Worm (Caenorhabditis elegans) whole organism, young adult: Measurements from ENCODE around the gene gap-1.

Source experiments
- B0019.2 ChIP-seq: fragments of 200-800 bp; sonication (Bioruptor generic); conservative IDR thresholded peaks from 2 replicates; pipeline ENCODE4 v1.3.6; 2022; ENCODE audit warnings: missing genetic modification reagents, missing genetic modification characterization, missing compliant biosample characterization
- B0336.3 ChIP-seq: fragments of 200-800 bp; sonication (Bioruptor generic); IDR thresholded peaks from 2 replicates; pipeline ENCODE4 v1.3.6; 2022; ENCODE audit warnings: missing genetic modification characterization, missing compliant biosample characterization
- D2030.7 ChIP-seq: fragments of 200-800 bp; sonication (Bioruptor generic); IDR thresholded peaks from 2 replicates; pipeline ENCODE4 v1.3.6; 2022; ENCODE audit warnings: missing genetic modification reagents, missing genetic modification characterization, missing compliant biosample characterization
- F23B12.7 ChIP-seq: sonication (generic microtip); optimal IDR thresholded peaks from 2 replicates; lab custom pipeline; 2017; ENCODE audit warnings: missing genetic modification characterization, mild to moderate bottlenecking, missing compliant biosample characterization, antibody characterized with exemption, moderate library complexity; ENCODE audit not compliant: insufficient read depth
- F49E8.2 ChIP-seq: sonication (generic microtip); optimal IDR thresholded peaks from 3 replicates; lab custom pipeline; 2017; ENCODE audit warnings: missing genetic modification characterization, mild to moderate bottlenecking, missing compliant biosample characterization, antibody characterized with exemption, moderate library complexity; ENCODE audit not compliant: insufficient read depth
- F52B5.7 ChIP-seq: sonication (generic microtip); optimal IDR thresholded peaks from 2 replicates; lab custom pipeline; 2016; ENCODE audit warnings: mild to moderate bottlenecking, missing genetic modification characterization, missing compliant biosample characterization
- F55B11.4 ChIP-seq: sonication (generic microtip); optimal IDR thresholded peaks from 2 replicates; lab custom pipeline; 2016; ENCODE audit warnings: missing compliant biosample characterization, missing genetic modification characterization, borderline replicate concordance; ENCODE audit not compliant: insufficient read depth
- F57C9.4 ChIP-seq: sonication (generic microtip); optimal IDR thresholded peaks from 2 replicates; lab custom pipeline; 2017; ENCODE audit warnings: mild to moderate bottlenecking, missing genetic modification characterization, missing compliant biosample characterization
- T07F8.4 ChIP-seq: sonication (generic microtip); optimal IDR thresholded peaks from 2 replicates; lab custom pipeline; 2016; ENCODE audit warnings: mild to moderate bottlenecking, missing genetic modification characterization, moderate library complexity, missing compliant biosample characterization
- Y95B8A.8 ChIP-seq: fragments of 200-800 bp; sonication (Bioruptor generic); IDR thresholded peaks from 2 replicates; pipeline ENCODE4 v1.3.6; 2022; ENCODE audit warnings: missing genetic modification reagents, missing genetic modification characterization, missing compliant biosample characterization
- bed-2 ChIP-seq: fragments of 200-800 bp; sonication (Bioruptor generic); IDR thresholded peaks from 2 replicates; pipeline ENCODE4 v1.3.6; 2022; ENCODE audit warnings: missing genetic modification reagents, missing genetic modification characterization, missing compliant biosample characterization
- ceh-27 ChIP-seq: fragments of 200-800 bp; sonication (Bioruptor generic); optimal IDR thresholded peaks from 2 replicates; lab custom pipeline; 2018; ENCODE audit warnings: mild to moderate bottlenecking, missing genetic modification characterization, moderate library complexity, missing compliant biosample characterization
- ceh-40 ChIP-seq: fragments of 200-800 bp; sonication (Bioruptor generic); IDR thresholded peaks from 2 replicates; pipeline ENCODE4 v1.3.6; 2022; ENCODE audit warnings: missing genetic modification characterization, missing compliant biosample characterization
- die-1 ChIP-seq: sonication (generic microtip); optimal IDR thresholded peaks from 2 replicates; lab custom pipeline; 2016; ENCODE audit warnings: missing genotype, mild to moderate bottlenecking, missing genetic modification characterization, missing compliant biosample characterization
- dpff-1 ChIP-seq: sonication (generic microtip); optimal IDR thresholded peaks from 2 replicates; lab custom pipeline; 2017; ENCODE audit warnings: mild to moderate bottlenecking, missing genetic modification characterization, missing compliant biosample characterization
- efl-1 ChIP-seq: fragments of 150-350 bp; optimal IDR thresholded peaks from 2 replicates; lab custom pipeline; 2014; ENCODE audit warnings: missing biosample characterization, missing genetic modification reagents, missing genetic modification characterization
- egl-44 ChIP-seq: fragments of 200-800 bp; sonication (Bioruptor generic); IDR thresholded peaks from 2 replicates; pipeline ENCODE4 v1.3.6; 2022; ENCODE audit warnings: missing genetic modification reagents, missing genetic modification characterization, missing compliant biosample characterization
- egrh-3 ChIP-seq: fragments of 200-800 bp; sonication (Bioruptor generic); IDR thresholded peaks from 2 replicates; pipeline ENCODE4 v1.3.6; 2022; ENCODE audit warnings: missing genetic modification reagents, missing genetic modification characterization, missing compliant biosample characterization
- ekl-4 ChIP-seq: fragments of 200-800 bp; sonication (Bioruptor generic); IDR thresholded peaks from 2 replicates; pipeline ENCODE4 v1.3.6; 2022; ENCODE audit warnings: missing genetic modification reagents, missing genetic modification characterization, missing compliant biosample characterization
- ets-4 ChIP-seq: fragments of 200-800 bp; sonication (Bioruptor generic); optimal IDR thresholded peaks from 2 replicates; lab custom pipeline; 2018; ENCODE audit warnings: mild to moderate bottlenecking, missing genetic modification characterization, missing compliant biosample characterization
- fkh-3 ChIP-seq: sonication (generic microtip); optimal IDR thresholded peaks from 2 replicates; lab custom pipeline; 2016; ENCODE audit warnings: mild to moderate bottlenecking, missing genetic modification characterization, missing compliant biosample characterization
- hrde-1 ChIP-seq: sonication (generic microtip); optimal IDR thresholded peaks from 2 replicates; lab custom pipeline; 2016; ENCODE audit warnings: missing genetic modification characterization, mild to moderate bottlenecking, missing compliant biosample characterization, moderate library complexity, missing genotype, missing genetic modification reagents, borderline replicate concordance
- let-607 ChIP-seq, 2 experiments: fragments of 200-800 bp in 1 of 2; sonication (Bioruptor generic) in 1 of 2; sonication (generic microtip) in 1 of 2; optimal IDR thresholded peaks; 2 replicates each; lab custom pipeline; 2016 to 2018; ENCODE audit warnings: mild to moderate bottlenecking in 2 of 2, missing compliant biosample characterization in 2 of 2, missing genetic modification characterization in 2 of 2, moderate library complexity in 2 of 2, missing genotype in 1 of 2
- lsl-1 ChIP-seq: fragments of 200-800 bp; sonication (Bioruptor generic); optimal IDR thresholded peaks from 2 replicates; lab custom pipeline; 2018; ENCODE audit warnings: mild to moderate bottlenecking, missing genetic modification characterization, moderate library complexity, missing compliant biosample characterization
- madf-10 ChIP-seq: sonication (generic microtip); optimal IDR thresholded peaks from 2 replicates; lab custom pipeline; 2016; ENCODE audit warnings: mild to moderate bottlenecking, missing genetic modification characterization, missing compliant biosample characterization
- mel-28 ChIP-seq: sonication (generic microtip); optimal IDR thresholded peaks from 2 replicates; lab custom pipeline; 2016; ENCODE audit warnings: borderline replicate concordance, mild to moderate bottlenecking, missing genetic modification characterization, missing compliant biosample characterization
- mxl-1 ChIP-seq: sonication (generic microtip); optimal IDR thresholded peaks from 2 replicates; lab custom pipeline; 2016; ENCODE audit warnings: missing genetic modification characterization, missing compliant biosample characterization
- nfyb-1 ChIP-seq: fragments of 200-800 bp; sonication (Bioruptor generic); IDR thresholded peaks from 2 replicates; pipeline ENCODE4 v1.3.6; 2022; ENCODE audit warnings: missing genetic modification reagents, missing genetic modification characterization, missing compliant biosample characterization
- nhr-27 ChIP-seq: fragments of 200-800 bp; sonication (Bioruptor generic); optimal IDR thresholded peaks from 2 replicates; lab custom pipeline; 2018; ENCODE audit warnings: mild to moderate bottlenecking, missing genetic modification characterization, moderate library complexity, missing compliant biosample characterization
- nhr-80 ChIP-seq: sonication (generic microtip); optimal IDR thresholded peaks from 2 replicates; lab custom pipeline; 2016; ENCODE audit warnings: missing genetic modification characterization, missing compliant biosample characterization
- rcor-1 ChIP-seq: fragments of 200-800 bp; sonication (Bioruptor generic); IDR thresholded peaks from 2 replicates; pipeline ENCODE4 v1.3.6; 2022; ENCODE audit warnings: missing genetic modification reagents, missing genetic modification characterization, missing compliant biosample characterization
- sdz-38 ChIP-seq: sonication (generic microtip); optimal IDR thresholded peaks from 2 replicates; lab custom pipeline; 2016; ENCODE audit warnings: missing genotype, missing genetic modification characterization, missing compliant biosample characterization
- sea-2 ChIP-seq: fragments of 200-800 bp; sonication (Bioruptor generic); IDR thresholded peaks from 2 replicates; pipeline ENCODE4 v1.3.6; 2022; ENCODE audit warnings: missing genetic modification characterization, missing compliant biosample characterization
- snpc-3.4 ChIP-seq: sonication (generic microtip); optimal IDR thresholded peaks from 2 replicates; lab custom pipeline; 2017; ENCODE audit warnings: missing genetic modification characterization, mild to moderate bottlenecking, missing compliant biosample characterization, antibody characterized with exemption, moderate library complexity, missing genotype, missing genetic modification reagents
- snpc-4 ChIP-seq, 5 experiments: fragments of 150-350 bp in 1 of 5; sonication (generic microtip) in 4 of 5; optimal IDR thresholded peaks; 2 replicates each; lab custom pipeline; 2014 to 2018; ENCODE audit warnings: missing genetic modification characterization in 5 of 5, missing biosample characterization in 3 of 5, antibody characterized with exemption in 2 of 5, mild to moderate bottlenecking in 2 of 5, missing compliant biosample characterization in 2 of 5, missing genotype in 2 of 5, moderate library complexity in 2 of 5, missing genetic modification reagents in 1 of 5
- zfh-2 ChIP-seq: fragments of 200-800 bp; sonication (Bioruptor generic); conservative IDR thresholded peaks from 2 replicates; pipeline ENCODE4 v1.3.6; 2022; ENCODE audit warnings: missing genetic modification reagents, missing genetic modification characterization, missing compliant biosample characterization
- ztf-18 ChIP-seq: sonication (generic microtip); optimal IDR thresholded peaks from 2 replicates; lab custom pipeline; 2016; ENCODE audit warnings: missing genotype, mild to moderate bottlenecking, missing genetic modification characterization, missing compliant biosample characterization
- ztf-6 ChIP-seq: fragments of 200-800 bp; sonication (Bioruptor generic); IDR thresholded peaks from 2 replicates; pipeline ENCODE4 v1.3.6; 2022; ENCODE audit warnings: missing genetic modification reagents, missing genetic modification characterization, missing compliant biosample characterization

gap-1 gene

DNA sequence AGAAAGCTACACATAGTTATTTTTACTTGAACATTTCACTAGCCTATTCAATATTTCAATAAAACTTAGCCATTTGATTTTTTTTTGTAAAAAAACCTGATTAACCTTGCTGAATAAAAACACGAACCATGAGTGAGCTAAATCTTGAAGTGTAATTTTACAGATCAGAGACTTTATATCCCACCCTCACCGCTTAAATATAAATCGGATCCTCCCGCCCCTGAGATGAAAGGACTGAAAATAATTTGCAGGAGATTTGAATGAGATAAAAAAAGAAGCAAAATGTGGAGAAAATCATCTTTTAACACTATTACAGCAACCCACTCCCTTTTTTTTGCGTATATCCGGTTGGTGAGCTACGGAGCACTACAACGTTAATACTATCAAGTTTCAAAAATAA lies 42.3 kb upstream of the gap-1 start, which contains the start of gene npax-2 (continued):
- TF ChIP-seq sdz-38 (tag; lab: Kevin White, UChicago) (no peak), Y95B8A.8 (GFP tag; lab: Robert Waterston, UW) (no peak)

DNA sequence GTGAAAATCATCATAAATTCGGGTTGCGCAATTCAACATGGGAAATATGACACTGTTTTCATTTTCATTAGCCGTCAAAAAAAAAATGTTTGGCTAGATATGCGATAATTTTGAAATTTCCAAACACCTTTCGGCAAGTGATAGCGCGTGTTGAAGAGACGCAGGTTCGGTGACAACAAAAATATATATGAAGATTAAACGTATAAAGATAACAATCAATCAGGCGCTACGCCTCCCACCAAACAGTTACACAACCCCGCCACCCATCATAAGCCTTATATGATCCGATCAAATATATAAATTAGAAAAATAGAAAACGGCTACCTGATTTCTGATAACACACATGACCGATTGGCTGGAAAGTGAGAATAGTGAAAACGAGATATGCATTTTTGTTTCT lies 40.2 kb upstream of the gap-1 start:
- no peak for TF ChIP-seq let-607 (tag; optimal IDR thresholded peaks at IDR 0.05; lab: Kevin White, UChicago)
- no peak for TF ChIP-seq ceh-27 (GFP tag; lab: Kevin White, UChicago)
- TF ChIP-seq fkh-3 (tag; lab: Kevin White, UChicago) = no peak
- no peak for TF ChIP-seq efl-1 (GFP tag; lab: Kevin White, UChicago)
- no peak for TF ChIP-seq die-1 (tag; lab: Kevin White, UChicago)
- TF ChIP-seq mxl-1 (tag; lab: Kevin White, UChicago) = no peak
- no peak for TF ChIP-seq ceh-40 (GFP tag; lab: Robert Waterston, UW)
- no peak for TF ChIP-seq zfh-2 (GFP tag; lab: Robert Waterston, UW)
- no peak for TF ChIP-seq ztf-18
- no peak for TF ChIP-seq egl-44 (GFP tag; lab: Robert Waterston, UW)
- no peak for TF ChIP-seq T07F8.4 (tag; lab: Kevin White, UChicago)
- no peak for TF ChIP-seq dpff-1 (tag; lab: Kevin White, UChicago)
- no peak for TF ChIP-seq B0019.2
- no peak for TF ChIP-seq F52B5.7
- no peak for TF ChIP-seq F49E8.2 (tag; lab: Kevin White, UChicago)
- no peak for TF ChIP-seq nhr-80 (tag; lab: Kevin White, UChicago)
- no peak for TF ChIP-seq sea-2 (GFP tag; lab: Robert Waterston, UW)
- TF ChIP-seq snpc-3.4 = no peak

DNA sequence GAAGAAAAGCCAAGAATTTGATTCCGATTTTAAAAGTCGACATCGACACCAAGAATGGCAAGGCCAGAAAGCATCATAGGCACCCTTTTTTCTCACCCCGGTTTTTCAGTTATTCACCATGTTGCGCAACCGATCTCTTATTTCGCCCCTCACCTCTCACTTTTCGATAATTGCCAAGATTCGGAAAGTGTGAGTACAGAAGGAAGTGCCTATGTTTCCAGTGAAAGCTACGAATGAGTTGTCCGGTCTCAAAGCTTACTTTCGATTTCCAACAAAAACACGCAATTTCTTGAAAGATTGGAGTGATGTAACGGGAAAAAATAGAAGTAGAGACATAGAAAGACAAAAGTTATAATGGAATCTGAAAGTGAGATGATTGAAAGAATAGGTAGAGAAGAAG lies 38.5 kb upstream of the gap-1 start:
- TF ChIP-seq ets-4 (GFP tag; lab: Kevin White, UChicago) = no peak
- no peak for TF ChIP-seq nhr-27
- no peak for TF ChIP-seq madf-10 (tag; lab: Kevin White, UChicago)
- TF ChIP-seq egrh-3 (GFP tag; lab: Robert Waterston, UW) = no peak
- no peak for TF ChIP-seq snpc-4 (GFP tag; optimal IDR thresholded peaks at IDR 0.05; lab: Kevin White, UChicago)
- TF ChIP-seq snpc-4 (tag; optimal IDR thresholded peaks at IDR 0.05; lab: Kevin White, UChicago) = no peak
- TF ChIP-seq, all 124 proteins: peak for 0

DNA sequence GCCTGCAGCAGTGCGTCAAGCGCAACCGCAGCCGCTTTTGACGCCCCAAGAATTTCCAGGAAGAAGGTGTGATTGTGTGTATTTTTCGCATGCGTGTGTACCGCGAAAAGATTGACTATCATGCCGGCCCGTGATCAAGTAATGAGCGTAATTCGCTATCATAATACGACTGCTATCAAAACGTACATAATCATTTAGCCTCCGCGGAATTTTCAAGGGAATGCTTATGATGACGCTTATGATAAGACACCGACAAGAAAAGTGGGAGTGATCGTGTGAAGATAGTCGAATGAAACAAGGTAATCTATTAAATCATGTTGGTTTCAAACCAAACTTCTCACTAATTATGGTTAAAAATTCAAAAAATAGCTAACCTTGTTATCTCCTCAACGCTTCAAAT lies 34.4 kb upstream of the gap-1 start:
- TF ChIP-seq ekl-4 = no peak
- TF ChIP-seq bed-2 (GFP tag; lab: Robert Waterston, UW) = no peak
- TF ChIP-seq ztf-6 = no peak
- TF ChIP-seq nfyb-1 = no peak
- no peak for TF ChIP-seq F23B12.7 (tag; lab: Kevin White, UChicago)
- TF ChIP-seq rcor-1 (GFP tag; lab: Robert Waterston, UW) = no peak
- TF ChIP-seq lsl-1 = no peak
- TF ChIP-seq mel-28 (tag; lab: Kevin White, UChicago) = no peak
- no peak for TF ChIP-seq D2030.7 (GFP tag; lab: Robert Waterston, UW)
- TF ChIP-seq B0336.3 = no peak
- no peak for TF ChIP-seq F55B11.4 (tag; lab: Kevin White, UChicago)
- TF ChIP-seq madf-10 (tag; lab: Kevin White, UChicago) = no peak
- TF ChIP-seq F57C9.4 (tag; lab: Kevin White, UChicago) = no peak
- TF ChIP-seq Y95B8A.8 (GFP tag; lab: Robert Waterston, UW) = no peak
- no peak for TF ChIP-seq hrde-1
